Worm (Caenorhabditis elegans): ENCODE results near the gene clc-25.
"Not testable (repeated sequence)": the region's sequence is repeated elsewhere in the genome, so short reads cannot be mapped to it uniquely, and the experiment has no call there.

clc-25 gene

ce11 chrIII:1007143-1007905 lies 18.8 kb downstream of the clc-25 start:
- no peak for TF ChIP-seq ztf-18 (tag; optimal IDR thresholded peaks at IDR 0.05)
- no peak for TF ChIP-seq nhr-90 (tag; optimal IDR thresholded peaks at IDR 0.05)
- no peak for TF ChIP-seq sea-2 (GFP tag; IDR thresholded peaks at IDR 0.05)
- TF ChIP-seq egl-18 (GFP tag; IDR thresholded peaks at IDR 0.05): no peak
- no peak for TF ChIP-seq nhr-27 (tag; optimal IDR thresholded peaks at IDR 0.05)
- TF ChIP-seq ztf-3 (GFP tag; optimal IDR thresholded peaks at IDR 0.05): no peak
- no peak for TF ChIP-seq cebp-2 (GFP tag; IDR thresholded peaks at IDR 0.05)
- TF ChIP-seq zfh-2 (GFP tag; conservative IDR thresholded peaks at IDR 0.05): 0 out of 2 replicates have a peak, but pooled peaks have one; percentile 46
- TF ChIP-seq F57A8.1 (GFP tag; optimal IDR thresholded peaks at IDR 0.05): no peak
- no peak for TF ChIP-seq ceh-58 (GFP tag; IDR thresholded peaks at IDR 0.05)
- no peak for TF ChIP-seq lin-40 (tag; optimal IDR thresholded peaks at IDR 0.05)
- TF ChIP-seq hlh-26 (GFP tag; conservative IDR thresholded peaks at IDR 0.05): no peak
- no peak for TF ChIP-seq ztf-6 (GFP tag; IDR thresholded peaks at IDR 0.05)
- TF ChIP-seq lsl-1 (GFP tag; optimal IDR thresholded peaks at IDR 0.05): peak; percentile 5
- no peak for TF ChIP-seq hmg-1.2 (GFP tag; IDR thresholded peaks at IDR 0.05)
- no peak for TF ChIP-seq rpc-1 (optimal IDR thresholded peaks at IDR 0.05)
- peak; percentile 40 for TF ChIP-seq rpc-1 (tag; optimal IDR thresholded peaks at IDR 0.05)
- TF ChIP-seq lin-35 (GFP tag; optimal IDR thresholded peaks at IDR 0.05): no peak
- TF ChIP-seq hlh-12 (tag; optimal IDR thresholded peaks at IDR 0.05): no peak
- TF ChIP-seq B0336.3 (GFP tag; IDR thresholded peaks at IDR 0.05): no peak
- no peak for TF ChIP-seq K11D2.4 (GFP tag; IDR thresholded peaks at IDR 0.05)
- TF ChIP-seq fkh-3 (tag; optimal IDR thresholded peaks at IDR 0.05): no peak
- TF ChIP-seq unc-130 (GFP tag; optimal IDR thresholded peaks at IDR 0.05): no peak
- no peak for TF ChIP-seq lir-1 (GFP tag; conservative IDR thresholded peaks at IDR 0.05)
- TF ChIP-seq B0261.1 (tag; optimal IDR thresholded peaks at IDR 0.05): no peak
- TF ChIP-seq Y79H2A.3 (GFP tag; conservative IDR thresholded peaks at IDR 0.05): no peak
- no peak for TF ChIP-seq dox-1 (GFP tag; IDR thresholded peaks at IDR 0.05)
- TF ChIP-seq F37B4.10 (GFP tag; IDR thresholded peaks at IDR 0.05): no peak
- no peak for TF ChIP-seq madf-10 (tag; optimal IDR thresholded peaks at IDR 0.05)
- no peak for TF ChIP-seq bed-2 (GFP tag; IDR thresholded peaks at IDR 0.05)
- no peak for TF ChIP-seq ets-4 (GFP tag; optimal IDR thresholded peaks at IDR 0.05)
- no peak for TF ChIP-seq xnd-1 (tag; optimal IDR thresholded peaks at IDR 0.05)
- no peak for TF ChIP-seq him-1 (tag; optimal IDR thresholded peaks at IDR 0.05)
- TF ChIP-seq tbp1 (GFP tag; optimal IDR thresholded peaks at IDR 0.05): peak; percentile 72
- TF ChIP-seq D2030.7 (GFP tag; IDR thresholded peaks at IDR 0.05): peak; percentile 39; the same call in 1 of the 2 replicates
- no peak for TF ChIP-seq madf-3 (GFP tag; IDR thresholded peaks at IDR 0.05)
- TF ChIP-seq dpff-1 (tag; optimal IDR thresholded peaks at IDR 0.05): no peak
- TF ChIP-seq mel-28 (tag; optimal IDR thresholded peaks at IDR 0.05; ENCODE audit: borderline replicate concordance): no peak
- TF ChIP-seq die-1 (tag; optimal IDR thresholded peaks at IDR 0.05): no peak

ce11 chrIII:1006206-1006605 lies 20.0 kb downstream of the clc-25 start:
- TF ChIP-seq rpc-1 (optimal IDR thresholded peaks at IDR 0.05): not testable (repeated sequence)
- TF ChIP-seq rpc-1 (tag; optimal IDR thresholded peaks at IDR 0.05): peak; percentile 47
- peak; percentile 72 for TF ChIP-seq egrh-3 (GFP tag; IDR thresholded peaks at IDR 0.05)
- TF ChIP-seq tbp1 (GFP tag; optimal IDR thresholded peaks at IDR 0.05): peak; percentile 62

Data from whole organism, young adult.